Worm (Caenorhabditis elegans): Measurements from ENCODE around the gene ZK662.5.
A peak's percentile ranks its signal among the peaks of the same experiment; 100 is the strongest.

Gene ZK662.5

ce11 chrX:15709594-15709993 lies 11.9 kb upstream of the ZK662.5 start (continued):
- no peak for TF ChIP-seq snpc-1.2 (GFP tag; IDR thresholded peaks at IDR 0.05)
- TF ChIP-seq gei-8 (GFP tag; optimal IDR thresholded peaks at IDR 0.05) = no peak
- no peak for TF ChIP-seq rbr-2 (tag; optimal IDR thresholded peaks at IDR 0.05)
- no peak for TF ChIP-seq vab-7 (GFP tag; IDR thresholded peaks at IDR 0.05)
- peak; percentile 89 for TF ChIP-seq nhr-10 (tag; optimal IDR thresholded peaks at IDR 0.05)
- TF ChIP-seq mxl-2 (GFP tag; conservative IDR thresholded peaks at IDR 0.05) = no peak
- no peak for TF ChIP-seq F37D6.2 (tag; optimal IDR thresholded peaks at IDR 0.05)
- TF ChIP-seq jun-1 (tag; optimal IDR thresholded peaks at IDR 0.05) = no peak
- peak; percentile 93 for TF ChIP-seq nhr-28 (tag; optimal IDR thresholded peaks at IDR 0.05)
- TF ChIP-seq ctbp-1 (GFP tag; IDR thresholded peaks at IDR 0.05) = no peak
- TF ChIP-seq ceh-44 (GFP tag; IDR thresholded peaks at IDR 0.05) = no peak
- no peak for TF ChIP-seq nhr-41 (GFP tag; IDR thresholded peaks at IDR 0.05)
- TF ChIP-seq nhr-11 (tag; optimal IDR thresholded peaks at IDR 0.05) = no peak
- no peak for TF ChIP-seq ces-1 (GFP tag; optimal IDR thresholded peaks at IDR 0.05)
- TF ChIP-seq fkh-10 (GFP tag; optimal IDR thresholded peaks at IDR 0.05) = no peak
- no peak for TF ChIP-seq hmg-1.1 (GFP tag; IDR thresholded peaks at IDR 0.05)
- no peak for TF ChIP-seq madf-9 (GFP tag; conservative IDR thresholded peaks at IDR 0.05)
- no peak for TF ChIP-seq ztf-7 (tag; optimal IDR thresholded peaks at IDR 0.05)
- no peak for TF ChIP-seq skn-1 (tag; optimal IDR thresholded peaks at IDR 0.05)
- no peak for TF ChIP-seq madf-5 (GFP tag; IDR thresholded peaks at IDR 0.05)
- no peak for TF ChIP-seq dmd-8 (GFP tag; IDR thresholded peaks at IDR 0.05)
- no peak for TF ChIP-seq ceh-32 (tag; optimal IDR thresholded peaks at IDR 0.05; ENCODE audit: poor library complexity)
- no peak for TF ChIP-seq daf-19 (GFP tag; conservative IDR thresholded peaks at IDR 0.05)
- TF ChIP-seq ceh-28 (tag; optimal IDR thresholded peaks at IDR 0.05) = no peak
- TF ChIP-seq zip-11 (GFP tag; IDR thresholded peaks at IDR 0.05) = no peak
- no peak for TF ChIP-seq unc-130 (GFP tag; optimal IDR thresholded peaks at IDR 0.05)
- TF ChIP-seq spr-3 (GFP tag; optimal IDR thresholded peaks at IDR 0.05) = no peak
- no peak for TF ChIP-seq mdt-29 (GFP tag; IDR thresholded peaks at IDR 0.05)
- no peak for TF ChIP-seq lin-38 (GFP tag; IDR thresholded peaks at IDR 0.05)
- TF ChIP-seq nhr-6 (tag; optimal IDR thresholded peaks at IDR 0.05) = no peak
- TF ChIP-seq attf-4 (tag; optimal IDR thresholded peaks at IDR 0.05) = no peak
- no peak for TF ChIP-seq fos-1 (tag; optimal IDR thresholded peaks at IDR 0.05)
- no peak for TF ChIP-seq lin-39 (tag; optimal IDR thresholded peaks at IDR 0.05)
- TF ChIP-seq unc-62 (GFP tag; optimal IDR thresholded peaks at IDR 0.05 in 1 of 2) = no peak
- no peak for TF ChIP-seq unc-62 (tag; optimal IDR thresholded peaks at IDR 0.05)
- TF ChIP-seq pha-4 (GFP tag; IDR thresholded peaks at IDR 0.05) = no peak
- no peak for TF ChIP-seq pha-4 (tag; optimal IDR thresholded peaks at IDR 0.05)
- peak; percentile 89 for TF ChIP-seq hlh-11 (tag; optimal IDR thresholded peaks at IDR 0.05)
- TF ChIP-seq daf-8 (GFP tag; IDR thresholded peaks at IDR 0.05) = no peak
- no peak for TF ChIP-seq F10B5.3 (tag; optimal IDR thresholded peaks at IDR 0.05)
- TF ChIP-seq ceh-82 (tag; optimal IDR thresholded peaks at IDR 0.05) = no peak
- peak; percentile 43 for TF ChIP-seq mes-2 (tag; optimal IDR thresholded peaks at IDR 0.05; ENCODE audit: poor library complexity, severe bottlenecking)
- no peak for TF ChIP-seq zfp-2 (tag; optimal IDR thresholded peaks at IDR 0.05)
- TF ChIP-seq daf-16 (GFP tag; optimal IDR thresholded peaks at IDR 0.05) = no peak
- peak; percentile 54 for TF ChIP-seq daf-16 (tag; optimal IDR thresholded peaks at IDR 0.05)
- no peak for TF ChIP-seq D1046.2 (GFP tag; IDR thresholded peaks at IDR 0.05)
- peak; percentile 70 for TF ChIP-seq nhr-77 (tag; optimal IDR thresholded peaks at IDR 0.05)
- no peak for TF ChIP-seq zfp-3 (GFP tag; conservative IDR thresholded peaks at IDR 0.05)
- TF ChIP-seq ceh-20 (GFP tag; IDR thresholded peaks at IDR 0.05) = no peak
- no peak for TF ChIP-seq snpc-4 (tag; optimal IDR thresholded peaks at IDR 0.05)
- no peak for TF ChIP-seq aly-2 (tag; optimal IDR thresholded peaks at IDR 0.05)
- no peak for TF ChIP-seq F26F4.8 (GFP tag; conservative IDR thresholded peaks at IDR 0.05)
- TF ChIP-seq lsy-2 (tag; optimal IDR thresholded peaks at IDR 0.05) = peak in 1 of 2 experiments; percentile 55
- no peak for TF ChIP-seq T20F7.1 (GFP tag; optimal IDR thresholded peaks at IDR 0.05)
